Worm (Caenorhabditis elegans) whole organism, mixed stage, embryonic: ENCODE measurements around the gene F16B4.6.

Experiments
- ceh-39 ChIP-seq: fragments of 150-350 bp; optimal IDR thresholded peaks from 2 replicates; lab custom pipeline; 2014; ENCODE audit warnings: missing biosample characterization, missing genetic modification characterization
- elt-1 ChIP-seq: sonication (generic microtip); optimal IDR thresholded peaks from 2 replicates; lab custom pipeline; 2017; ENCODE audit warnings: missing genetic modification characterization, mild to moderate bottlenecking, missing compliant biosample characterization, antibody characterized with exemption, moderate library complexity, borderline replicate concordance; ENCODE audit not compliant: insufficient read depth
- elt-3 ChIP-seq: fragments of 150-350 bp; optimal IDR thresholded peaks from 2 replicates; lab custom pipeline; 2014; ENCODE audit warnings: missing biosample characterization, missing genetic modification characterization
- ham-2 ChIP-seq: fragments of 200-800 bp; sonication (Bioruptor generic); optimal IDR thresholded peaks from 2 replicates; lab custom pipeline; 2018; ENCODE audit warnings: mild to moderate bottlenecking, missing genetic modification characterization, missing compliant biosample characterization
- nhr-12 ChIP-seq: fragments of 150-350 bp; optimal IDR thresholded peaks from 2 replicates; lab custom pipeline; 2014; ENCODE audit warnings: missing biosample characterization, missing genetic modification characterization
- nhr-237 ChIP-seq: fragments of 150-350 bp; optimal IDR thresholded peaks from 2 replicates; lab custom pipeline; 2014; ENCODE audit warnings: missing biosample characterization, missing genetic modification characterization
- snpc-4 ChIP-seq: fragments of 150-350 bp; optimal IDR thresholded peaks from 2 replicates; lab custom pipeline; 2014; ENCODE audit warnings: missing biosample characterization, missing genetic modification characterization
- unc-62 ChIP-seq: fragments of 150-350 bp; optimal IDR thresholded peaks from 2 replicates; lab custom pipeline; 2014; ENCODE audit warnings: missing biosample characterization, missing genetic modification reagents, missing genetic modification characterization
- zip-8 ChIP-seq: fragments of 150-350 bp; optimal IDR thresholded peaks from 2 replicates; lab custom pipeline; 2014; ENCODE audit warnings: missing biosample characterization, missing genetic modification characterization
- ztf-11 ChIP-seq: fragments of 150-350 bp; optimal IDR thresholded peaks from 2 replicates; lab custom pipeline; 2014; ENCODE audit warnings: missing biosample characterization, missing genetic modification characterization

- TF ChIP-seq nhr-12 (tag; lab: Kevin White, UChicago) (no peak), snpc-4 (tag; lab: Kevin White, UChicago) (no peak), ham-2 (GFP tag; lab: Kevin White, UChicago) (no peak), ztf-11 (tag; lab: Kevin White, UChicago) (no peak), elt-3 (tag; lab: Kevin White, UChicago) (no peak), zip-8 (peak; percentile 57), ceh-39 (tag; lab: Kevin White, UChicago) (no peak), nhr-237 (tag; lab: Kevin White, UChicago) (no peak), unc-62 (no peak), elt-1 (no peak)
Measured at ce11 chrV:1574599-1574998, 12.4 kb upstream of the F16B4.6 start.
